Worm (Caenorhabditis elegans) whole organism, mixed stage, embryonic: Measurements from ENCODE around the gene M05D6.5.

Source experiments
- M03D4.4 ChIP-seq: sonication (generic microtip); optimal IDR thresholded peaks from 2 replicates; lab custom pipeline; 2017; ENCODE audit warnings: mild to moderate bottlenecking, missing genetic modification characterization, missing compliant biosample characterization
- bed-3 ChIP-seq: fragments of 200-800 bp; sonication (Bioruptor generic); optimal IDR thresholded peaks from 3 replicates; lab custom pipeline; 2018; ENCODE audit warnings: mild to moderate bottlenecking, missing genetic modification characterization, moderate library complexity, missing compliant biosample characterization
- blmp-1 ChIP-seq: fragments of 150-350 bp; optimal IDR thresholded peaks from 2 replicates; lab custom pipeline; 2014; ENCODE audit warnings: missing biosample characterization, missing genetic modification characterization
- ceh-39 ChIP-seq: fragments of 150-350 bp; optimal IDR thresholded peaks from 2 replicates; lab custom pipeline; 2014; ENCODE audit warnings: missing biosample characterization, missing genetic modification characterization
- ceh-43 ChIP-seq: fragments of 200-800 bp; sonication (Bioruptor generic); optimal IDR thresholded peaks from 2 replicates; lab custom pipeline; 2018; ENCODE audit warnings: mild to moderate bottlenecking, missing genetic modification characterization, moderate library complexity, missing compliant biosample characterization
- ceh-83 ChIP-seq: fragments of 200-800 bp; sonication (Bioruptor generic); optimal IDR thresholded peaks from 2 replicates; lab custom pipeline; 2018; ENCODE audit warnings: mild to moderate bottlenecking, missing genetic modification characterization, missing compliant biosample characterization
- ces-1 ChIP-seq: fragments of 150-350 bp; optimal IDR thresholded peaks from 2 replicates; lab custom pipeline; 2014; ENCODE audit warnings: missing biosample characterization, missing genetic modification reagents, missing genetic modification characterization
- cnd-1 ChIP-seq: fragments of 200-800 bp; sonication (Bioruptor generic); optimal IDR thresholded peaks from 2 replicates; lab custom pipeline; 2018; ENCODE audit warnings: mild to moderate bottlenecking, missing genetic modification characterization, missing compliant biosample characterization
- drap-1 ChIP-seq: fragments of 200-800 bp; sonication (Bioruptor generic); optimal IDR thresholded peaks from 3 replicates; lab custom pipeline; 2018; ENCODE audit warnings: mild to moderate bottlenecking, missing genetic modification characterization, missing compliant biosample characterization
- elt-1 ChIP-seq: sonication (generic microtip); optimal IDR thresholded peaks from 2 replicates; lab custom pipeline; 2017; ENCODE audit warnings: missing genetic modification characterization, mild to moderate bottlenecking, missing compliant biosample characterization, antibody characterized with exemption, moderate library complexity, borderline replicate concordance; ENCODE audit not compliant: insufficient read depth
- elt-3 ChIP-seq: fragments of 150-350 bp; optimal IDR thresholded peaks from 2 replicates; lab custom pipeline; 2014; ENCODE audit warnings: missing biosample characterization, missing genetic modification characterization
- flh-1 ChIP-seq: fragments of 200-800 bp; sonication (Bioruptor generic); optimal IDR thresholded peaks from 2 replicates; lab custom pipeline; 2018; ENCODE audit warnings: mild to moderate bottlenecking, missing genetic modification characterization, moderate library complexity, missing compliant biosample characterization
- ham-2 ChIP-seq: fragments of 200-800 bp; sonication (Bioruptor generic); optimal IDR thresholded peaks from 2 replicates; lab custom pipeline; 2018; ENCODE audit warnings: mild to moderate bottlenecking, missing genetic modification characterization, missing compliant biosample characterization
- hlh-1 ChIP-seq: fragments of 150-350 bp; optimal IDR thresholded peaks from 2 replicates; lab custom pipeline; 2014; ENCODE audit warnings: missing biosample characterization, missing genetic modification reagents, missing genetic modification characterization
- lin-13 ChIP-seq: fragments of 150-350 bp; optimal IDR thresholded peaks from 2 replicates; lab custom pipeline; 2014; ENCODE audit warnings: missing biosample characterization, missing genetic modification characterization
- lin-32 ChIP-seq: fragments of 200-800 bp; sonication (Bioruptor generic); optimal IDR thresholded peaks from 2 replicates; lab custom pipeline; 2018; ENCODE audit warnings: mild to moderate bottlenecking, missing genetic modification characterization, missing compliant biosample characterization
- lsy-2 ChIP-seq: fragments of 150-350 bp; optimal IDR thresholded peaks from 2 replicates; lab custom pipeline; 2014; ENCODE audit warnings: missing biosample characterization, missing genetic modification characterization
- mab-5 ChIP-seq: fragments of 150-350 bp; optimal IDR thresholded peaks from 2 replicates; lab custom pipeline; 2014; ENCODE audit warnings: missing biosample characterization, missing genetic modification characterization
- mep-1 ChIP-seq: fragments of 150-350 bp; optimal IDR thresholded peaks from 2 replicates; lab custom pipeline; 2017; ENCODE audit warnings: missing biosample characterization, missing genetic modification reagents, missing genetic modification characterization, inconsistent platforms
- mls-2 ChIP-seq: sonication (generic microtip); optimal IDR thresholded peaks from 2 replicates; lab custom pipeline; 2016; ENCODE audit warnings: mild to moderate bottlenecking, missing genetic modification characterization, moderate library complexity, missing compliant biosample characterization
- nhr-2 ChIP-seq: fragments of 150-350 bp; optimal IDR thresholded peaks from 2 replicates; lab custom pipeline; 2014; ENCODE audit warnings: missing biosample characterization, missing genetic modification characterization
- nhr-237 ChIP-seq: fragments of 150-350 bp; optimal IDR thresholded peaks from 2 replicates; lab custom pipeline; 2014; ENCODE audit warnings: missing biosample characterization, missing genetic modification characterization
- nhr-28 ChIP-seq: fragments of 150-350 bp; optimal IDR thresholded peaks from 2 replicates; lab custom pipeline; 2014; ENCODE audit warnings: missing biosample characterization, missing genetic modification characterization
- nhr-76 ChIP-seq: sonication (generic microtip); optimal IDR thresholded peaks from 2 replicates; lab custom pipeline; 2017; ENCODE audit warnings: missing biosample characterization, missing genetic modification characterization
- pha-4 ChIP-seq: fragments of 150-350 bp; optimal IDR thresholded peaks from 2 replicates; lab custom pipeline; 2018; ENCODE audit warnings: missing biosample characterization, missing genetic modification reagents, missing genetic modification characterization
- sem-2 ChIP-seq: fragments of 200-800 bp; sonication (Bioruptor generic); optimal IDR thresholded peaks from 2 replicates; lab custom pipeline; 2018; ENCODE audit warnings: mild to moderate bottlenecking, missing genetic modification characterization, missing compliant biosample characterization
- snpc-4 ChIP-seq: fragments of 150-350 bp; optimal IDR thresholded peaks from 2 replicates; lab custom pipeline; 2014; ENCODE audit warnings: missing biosample characterization, missing genetic modification characterization
- sptf-1 ChIP-seq: sonication (generic microtip); optimal IDR thresholded peaks from 2 replicates; lab custom pipeline; 2017; ENCODE audit warnings: mild to moderate bottlenecking, missing genetic modification characterization, moderate library complexity, missing compliant biosample characterization
- tbx-8 ChIP-seq: fragments of 200-800 bp; sonication (Bioruptor generic); optimal IDR thresholded peaks from 2 replicates; lab custom pipeline; 2018; ENCODE audit warnings: mild to moderate bottlenecking, missing genetic modification characterization, moderate library complexity, missing compliant biosample characterization
- unc-120 ChIP-seq: sonication (generic microtip); optimal IDR thresholded peaks from 2 replicates; lab custom pipeline; 2017; ENCODE audit warnings: missing genetic modification characterization, missing compliant biosample characterization; ENCODE audit not compliant: poor library complexity, severe bottlenecking
- unc-39 ChIP-seq: fragments of 150-350 bp; optimal IDR thresholded peaks from 2 replicates; lab custom pipeline; 2014; ENCODE audit warnings: missing biosample characterization, missing genetic modification characterization
- unc-62 ChIP-seq: fragments of 150-350 bp; optimal IDR thresholded peaks from 2 replicates; lab custom pipeline; 2014; ENCODE audit warnings: missing biosample characterization, missing genetic modification reagents, missing genetic modification characterization
- zip-8 ChIP-seq: fragments of 150-350 bp; optimal IDR thresholded peaks from 2 replicates; lab custom pipeline; 2014; ENCODE audit warnings: missing biosample characterization, missing genetic modification characterization
- ztf-11 ChIP-seq: fragments of 150-350 bp; optimal IDR thresholded peaks from 2 replicates; lab custom pipeline; 2014; ENCODE audit warnings: missing biosample characterization, missing genetic modification characterization

The M05D6.5 gene

ce11 chrII:8506759-8507158, 24.8 kb upstream of the M05D6.5 start:
- TF ChIP-seq blmp-1 (tag; lab: Kevin White, UChicago) (no peak), M03D4.4 (tag; lab: Kevin White, UChicago) (no peak)

ce11 chrII:8504074-8504724, 22.2 kb upstream of the M05D6.5 start:
- TF ChIP-seq mls-2 (no peak), ztf-11 (no peak), mep-1 (tag; lab: Kevin White, UChicago) (no peak), sem-2 (no peak), ceh-39 (no peak), lin-13 (no peak), nhr-237 (tag; lab: Kevin White, UChicago) (no peak), pha-4 (tag; lab: Kevin White, UChicago) (no peak), elt-1 (no peak)

- TF ChIP-seq sem-2: no peak
- no peak for TF ChIP-seq blmp-1 (tag; lab: Kevin White, UChicago)
- no peak for TF ChIP-seq ceh-43 (GFP tag; lab: Kevin White, UChicago)
- no peak for TF ChIP-seq ztf-11
- no peak for TF ChIP-seq lin-32 (GFP tag; lab: Kevin White, UChicago)
- no peak for TF ChIP-seq mep-1 (tag; lab: Kevin White, UChicago)
- TF ChIP-seq nhr-76 (tag; lab: Kevin White, UChicago): no peak
- no peak for TF ChIP-seq unc-39 (tag; lab: Kevin White, UChicago)
- TF ChIP-seq unc-62 (GFP tag; lab: Kevin White, UChicago): peak; percentile 66
- TF ChIP-seq hlh-1 (tag; lab: Kevin White, UChicago): peak; percentile 100
- TF ChIP-seq mab-5 (tag; lab: Kevin White, UChicago): no peak
- peak; percentile 25 for TF ChIP-seq M03D4.4 (tag; lab: Kevin White, UChicago)
- no peak for TF ChIP-seq zip-8
- TF ChIP-seq lsy-2 (tag; lab: Kevin White, UChicago): no peak
- peak; percentile 95 for TF ChIP-seq unc-120
- no peak for TF ChIP-seq pha-4 (tag; lab: Kevin White, UChicago)
- no peak for TF ChIP-seq bed-3 (GFP tag; lab: Kevin White, UChicago)
- no peak for TF ChIP-seq lin-13
- no peak for TF ChIP-seq flh-1
- no peak for TF ChIP-seq ceh-39
- no peak for TF ChIP-seq elt-1
- TF ChIP-seq elt-3: no peak
- TF ChIP-seq ham-2 (GFP tag; lab: Kevin White, UChicago): no peak
- TF ChIP-seq ceh-83 (GFP tag; lab: Kevin White, UChicago): no peak
- TF ChIP-seq drap-1 (GFP tag; lab: Kevin White, UChicago): no peak
- TF ChIP-seq nhr-2 (tag; lab: Kevin White, UChicago): no peak
- TF ChIP-seq nhr-28 (tag; lab: Kevin White, UChicago): no peak
- TF ChIP-seq tbx-8 (GFP tag; lab: Kevin White, UChicago): no peak
- TF ChIP-seq snpc-4 (tag; lab: Kevin White, UChicago): no peak
- TF ChIP-seq ces-1 (GFP tag; lab: Kevin White, UChicago): no peak
- TF ChIP-seq cnd-1 (tag; lab: Kevin White, UChicago): no peak
These were observed 17.0 kb upstream of the M05D6.5 start for ce11 chrII:8499021-8499420.

DNA sequence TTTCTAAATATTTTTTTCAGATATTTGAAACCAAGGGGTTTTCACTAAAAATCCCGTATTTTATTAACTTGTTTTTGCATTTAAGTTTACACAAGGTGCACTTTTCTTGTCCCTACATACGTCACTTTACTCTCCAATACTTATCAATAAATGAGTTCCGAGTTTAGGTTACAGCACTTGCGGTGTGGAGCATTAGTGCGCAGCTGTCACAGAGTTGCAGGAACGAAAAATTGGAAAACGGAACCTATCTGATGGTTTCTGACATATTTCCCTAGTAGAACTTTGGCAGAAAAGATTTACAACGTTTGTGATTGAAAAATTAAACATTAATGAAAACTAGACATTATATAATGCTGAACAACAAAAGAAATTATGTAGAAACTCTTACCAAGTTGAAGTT, 16.2 kb upstream of the M05D6.5 start:
- TF ChIP-seq nhr-76 (tag; lab: Kevin White, UChicago) (no peak), nhr-2 (tag; lab: Kevin White, UChicago) (no peak), cnd-1 (tag; lab: Kevin White, UChicago) (no peak), lin-32 (GFP tag; lab: Kevin White, UChicago) (no peak), hlh-1 (tag; lab: Kevin White, UChicago) (peak; percentile 96), ceh-39 (no peak), pha-4 (tag; lab: Kevin White, UChicago) (no peak), lsy-2 (tag; lab: Kevin White, UChicago) (no peak)

ce11 chrII:8496184-8496583, 14.2 kb upstream of the M05D6.5 start:
- TF ChIP-seq ceh-43 (GFP tag; lab: Kevin White, UChicago): no peak
- TF ChIP-seq sptf-1 (tag; lab: Kevin White, UChicago): no peak
- TF ChIP-seq ceh-83 (GFP tag; lab: Kevin White, UChicago): no peak
- TF ChIP-seq lsy-2 (tag; lab: Kevin White, UChicago): no peak
- no peak for TF ChIP-seq nhr-28 (tag; lab: Kevin White, UChicago)
- no peak for TF ChIP-seq mls-2
- no peak for TF ChIP-seq pha-4 (tag; lab: Kevin White, UChicago)
- TF ChIP-seq nhr-76 (tag; lab: Kevin White, UChicago): no peak
- TF ChIP-seq hlh-1 (tag; lab: Kevin White, UChicago): no peak
- TF ChIP-seq unc-39 (tag; lab: Kevin White, UChicago): no peak
- no peak for TF ChIP-seq nhr-237 (tag; lab: Kevin White, UChicago)
- no peak for TF ChIP-seq cnd-1 (tag; lab: Kevin White, UChicago)
